Worm (Caenorhabditis elegans) whole organism, L1 larva: Measurements from ENCODE around the gene nduv-3.
A peak's percentile ranks its signal among the peaks of the same experiment; 100 is the strongest.

Source experiments
- C34B4.2 ChIP-seq: sonication (generic microtip); optimal IDR thresholded peaks from 2 replicates; lab custom pipeline; 2017; ENCODE audit warnings: mild to moderate bottlenecking, missing genetic modification characterization, missing compliant biosample characterization
- aha-1 ChIP-seq: fragments of 150-350 bp; optimal IDR thresholded peaks from 2 replicates; lab custom pipeline; 2014; ENCODE audit warnings: missing biosample characterization, missing genetic modification characterization
- aly-2 ChIP-seq: fragments of 150-350 bp; optimal IDR thresholded peaks from 2 replicates; lab custom pipeline; 2014; ENCODE audit warnings: missing biosample characterization, missing genetic modification characterization
- ama-1 ChIP-seq: fragments of 150-350 bp; optimal IDR thresholded peaks from 2 replicates; lab custom pipeline; 2014
- blmp-1 ChIP-seq: fragments of 150-350 bp; optimal IDR thresholded peaks from 2 replicates; lab custom pipeline; 2014; ENCODE audit warnings: missing biosample characterization, missing genetic modification characterization
- ceh-63 ChIP-seq: fragments of 200-800 bp; sonication (Bioruptor generic); optimal IDR thresholded peaks from 2 replicates; lab custom pipeline; 2018; ENCODE audit warnings: mild to moderate bottlenecking, missing genetic modification characterization, missing compliant biosample characterization
- ceh-82 ChIP-seq, 3 experiments: fragments of 150-350 bp in 1 of 3; sonication (generic microtip) in 2 of 3; optimal IDR thresholded peaks; 2 replicates each; lab custom pipeline; 2014 to 2017; ENCODE audit warnings: missing biosample characterization in 3 of 3, missing genetic modification characterization in 3 of 3
- ceh-88 ChIP-seq: fragments of 200-800 bp; sonication (Bioruptor generic); IDR thresholded peaks from 2 replicates; pipeline ENCODE4 v1.3.6; 2022; ENCODE audit warnings: missing genetic modification characterization, missing compliant biosample characterization
- ceh-90 ChIP-seq: sonication (generic microtip); optimal IDR thresholded peaks from 2 replicates; lab custom pipeline; 2016; ENCODE audit warnings: missing genetic modification characterization, missing compliant biosample characterization
- ces-1 ChIP-seq: fragments of 150-350 bp; optimal IDR thresholded peaks from 2 replicates; lab custom pipeline; 2014; ENCODE audit warnings: missing biosample characterization, missing genetic modification reagents, missing genetic modification characterization
- dpl-1 ChIP-seq, 3 experiments: fragments of 150-350 bp in 2 of 3; sonication (generic microtip) in 1 of 3; optimal IDR thresholded peaks; 2 replicates each; lab custom pipeline; 2014 to 2017; ENCODE audit warnings: missing biosample characterization in 3 of 3, missing genetic modification characterization in 3 of 3, missing genetic modification reagents in 3 of 3
- dsc-1 ChIP-seq: sonication (generic microtip); optimal IDR thresholded peaks from 2 replicates; lab custom pipeline; 2016; ENCODE audit warnings: mild to moderate bottlenecking, missing genetic modification characterization, missing compliant biosample characterization
- efl-1 ChIP-seq, 4 experiments: fragments of 150-350 bp; optimal IDR thresholded peaks in 3 of 4; peaks in 1 of 4; 1 replicate in 1 of 4; 2 replicates in 3 of 4; lab custom pipeline; 2014; ENCODE audit warnings: missing biosample characterization in 2 of 4, missing genetic modification characterization in 2 of 4, missing genetic modification reagents in 2 of 4
- efl-3 ChIP-seq: fragments of 200-800 bp; sonication (Bioruptor generic); optimal IDR thresholded peaks from 2 replicates; lab custom pipeline; 2018; ENCODE audit warnings: mild to moderate bottlenecking, missing genetic modification characterization, missing compliant biosample characterization
- egl-13 ChIP-seq: sonication (generic microtip); optimal IDR thresholded peaks from 2 replicates; lab custom pipeline; 2016; ENCODE audit warnings: missing genotype, missing genetic modification reagents, missing genetic modification characterization, missing compliant biosample characterization
- egl-27 ChIP-seq, 2 experiments: fragments of 150-350 bp in 1 of 2; sonication (generic microtip); optimal IDR thresholded peaks; 3 replicates each; lab custom pipeline; 2017 to 2018; ENCODE audit warnings: missing biosample characterization in 2 of 2, missing genetic modification characterization in 2 of 2, missing genetic modification reagents in 2 of 2
- elt-3 ChIP-seq, 6 experiments: fragments of 150-350 bp in 1 of 6; sonication (generic microtip); optimal IDR thresholded peaks; 2 replicates each; lab custom pipeline; 2017 to 2018; ENCODE audit warnings: missing biosample characterization in 6 of 6, missing genetic modification characterization in 6 of 6, inconsistent platforms in 1 of 6
- ets-5 ChIP-seq: fragments of 200-800 bp; sonication (Bioruptor generic); IDR thresholded peaks from 2 replicates; pipeline ENCODE4 v1.3.6; 2022; ENCODE audit warnings: missing genetic modification characterization, missing compliant biosample characterization
- fkh-4 ChIP-seq: sonication (generic microtip); optimal IDR thresholded peaks from 2 replicates; lab custom pipeline; 2016; ENCODE audit warnings: missing compliant biosample characterization, missing genetic modification characterization, borderline replicate concordance
- fkh-8 ChIP-seq: sonication (generic microtip); optimal IDR thresholded peaks from 2 replicates; lab custom pipeline; 2016; ENCODE audit warnings: mild to moderate bottlenecking, missing genetic modification characterization, missing compliant biosample characterization
- fos-1 ChIP-seq: fragments of 150-350 bp; optimal IDR thresholded peaks from 2 replicates; lab custom pipeline; 2014; ENCODE audit warnings: missing biosample characterization, missing genetic modification characterization
- grh-1 ChIP-seq: fragments of 200-800 bp; sonication (Bioruptor generic); IDR thresholded peaks from 2 replicates; pipeline ENCODE4 v1.3.6; 2022; ENCODE audit warnings: missing genetic modification reagents, missing genetic modification characterization, missing compliant biosample characterization
- hlh-17 ChIP-seq: fragments of 200-800 bp; sonication (Bioruptor generic); optimal IDR thresholded peaks from 2 replicates; lab custom pipeline; 2018; ENCODE audit warnings: missing genetic modification characterization, mild to moderate bottlenecking, missing compliant biosample characterization, moderate library complexity, borderline replicate concordance
- irx-1 ChIP-seq: sonication (generic microtip); optimal IDR thresholded peaks from 2 replicates; lab custom pipeline; 2016; ENCODE audit warnings: missing genetic modification characterization, missing compliant biosample characterization
- jun-1 ChIP-seq: fragments of 150-350 bp; optimal IDR thresholded peaks from 2 replicates; lab custom pipeline; 2014; ENCODE audit warnings: missing biosample characterization, missing genetic modification reagents, missing genetic modification characterization
- lin-13 ChIP-seq: fragments of 150-350 bp; optimal IDR thresholded peaks from 2 replicates; lab custom pipeline; 2014; ENCODE audit warnings: missing biosample characterization, missing genetic modification reagents, missing genetic modification characterization
- lin-39 ChIP-seq: fragments of 150-350 bp; optimal IDR thresholded peaks from 2 replicates; lab custom pipeline; 2014; ENCODE audit warnings: missing biosample characterization, missing genetic modification reagents, missing genetic modification characterization
- lir-3 ChIP-seq: sonication (generic microtip); optimal IDR thresholded peaks from 2 replicates; lab custom pipeline; 2016; ENCODE audit warnings: mild to moderate bottlenecking, missing genetic modification characterization, moderate library complexity, missing compliant biosample characterization; ENCODE audit not compliant: poor library complexity
- lsy-2 ChIP-seq, 2 experiments: fragments of 150-350 bp; optimal IDR thresholded peaks; 2 replicates each; lab custom pipeline; 2014; ENCODE audit warnings: missing biosample characterization in 2 of 2, missing genetic modification characterization in 2 of 2
- mab-9 ChIP-seq: fragments of 200-800 bp; sonication (Bioruptor generic); IDR thresholded peaks from 2 replicates; pipeline ENCODE4 v1.3.6; 2022; ENCODE audit warnings: missing genetic modification reagents, missing genetic modification characterization, missing compliant biosample characterization
- mdl-1 ChIP-seq, 2 experiments: fragments of 150-350 bp; optimal IDR thresholded peaks; 2 replicates each; lab custom pipeline; 2014 to 2017; ENCODE audit warnings: missing biosample characterization in 2 of 2, missing genetic modification characterization in 2 of 2, inconsistent platforms in 1 of 2
- nhr-12 ChIP-seq: sonication (generic microtip); optimal IDR thresholded peaks from 2 replicates; lab custom pipeline; 2017; ENCODE audit warnings: missing biosample characterization, missing genetic modification characterization
- nhr-20 ChIP-seq: sonication (generic microtip); optimal IDR thresholded peaks from 2 replicates; lab custom pipeline; 2016; ENCODE audit warnings: mild to moderate bottlenecking, missing genetic modification characterization, missing compliant biosample characterization
- nhr-237 ChIP-seq: fragments of 150-350 bp; optimal IDR thresholded peaks from 2 replicates; lab custom pipeline; 2014; ENCODE audit warnings: missing biosample characterization, missing genetic modification characterization
- nhr-28 ChIP-seq: fragments of 150-350 bp; optimal IDR thresholded peaks from 2 replicates; lab custom pipeline; 2014; ENCODE audit warnings: missing biosample characterization, missing genetic modification characterization
- nhr-71 ChIP-seq: sonication (generic microtip); optimal IDR thresholded peaks from 2 replicates; lab custom pipeline; 2016; ENCODE audit warnings: mild to moderate bottlenecking, missing genetic modification characterization, moderate library complexity, missing compliant biosample characterization
- nhr-77 ChIP-seq: fragments of 150-350 bp; optimal IDR thresholded peaks from 2 replicates; lab custom pipeline; 2014; ENCODE audit warnings: missing biosample characterization, missing genetic modification characterization
- nhr-84 ChIP-seq: sonication (generic microtip); optimal IDR thresholded peaks from 2 replicates; lab custom pipeline; 2017; ENCODE audit warnings: missing biosample characterization, missing genetic modification characterization
- nhr-90 ChIP-seq: sonication (generic microtip); optimal IDR thresholded peaks from 2 replicates; lab custom pipeline; 2016; ENCODE audit warnings: mild to moderate bottlenecking, missing genetic modification characterization, missing compliant biosample characterization; ENCODE audit not compliant: poor library complexity
- pag-3 ChIP-seq: sonication (generic microtip); optimal IDR thresholded peaks from 2 replicates; lab custom pipeline; 2017; ENCODE audit warnings: missing genetic modification characterization, mild to moderate bottlenecking, missing compliant biosample characterization, antibody characterized with exemption, borderline replicate concordance; ENCODE audit not compliant: insufficient read depth
- pax-3 ChIP-seq: fragments of 200-800 bp; sonication (Bioruptor generic); optimal IDR thresholded peaks from 2 replicates; lab custom pipeline; 2018; ENCODE audit warnings: mild to moderate bottlenecking, missing genetic modification characterization, moderate library complexity, missing compliant biosample characterization
- pqm-1 ChIP-seq: sonication (generic microtip); optimal IDR thresholded peaks from 3 replicates; lab custom pipeline; 2017; ENCODE audit warnings: missing biosample characterization, missing genetic modification characterization
- rnt-1 ChIP-seq: sonication (generic microtip); optimal IDR thresholded peaks from 2 replicates; lab custom pipeline; 2016; ENCODE audit warnings: mild to moderate bottlenecking, missing genetic modification characterization, moderate library complexity, missing compliant biosample characterization
- skn-1 ChIP-seq: fragments of 150-350 bp; optimal IDR thresholded peaks from 2 replicates; lab custom pipeline; 2014; ENCODE audit warnings: missing biosample characterization, missing genetic modification characterization
- snpc-4 ChIP-seq: fragments of 150-350 bp; optimal IDR thresholded peaks from 2 replicates; lab custom pipeline; 2014; ENCODE audit warnings: missing biosample characterization, missing genetic modification characterization
- sox-4 ChIP-seq: sonication (generic microtip); optimal IDR thresholded peaks from 2 replicates; lab custom pipeline; 2016; ENCODE audit warnings: missing genetic modification characterization, missing compliant biosample characterization
- sup-37 ChIP-seq: fragments of 200-800 bp; sonication (Bioruptor generic); optimal IDR thresholded peaks from 2 replicates; lab custom pipeline; 2018; ENCODE audit warnings: mild to moderate bottlenecking, missing genetic modification characterization, missing compliant biosample characterization
- unc-130 ChIP-seq: fragments of 150-350 bp; optimal IDR thresholded peaks from 2 replicates; lab custom pipeline; 2017; ENCODE audit warnings: missing biosample characterization, missing genetic modification characterization, inconsistent platforms
- unc-98 ChIP-seq: fragments of 200-800 bp; sonication (Bioruptor generic); IDR thresholded peaks from 2 replicates; pipeline ENCODE4 v1.3.6; 2022; ENCODE audit warnings: missing genetic modification characterization, missing compliant biosample characterization
- xbp-1 ChIP-seq: sonication (generic microtip); optimal IDR thresholded peaks from 2 replicates; lab custom pipeline; 2016; ENCODE audit warnings: missing genetic modification characterization, missing compliant biosample characterization
- zag-1 ChIP-seq: fragments of 150-350 bp; optimal IDR thresholded peaks from 2 replicates; lab custom pipeline; 2014; ENCODE audit warnings: missing biosample characterization, missing genetic modification characterization
- zip-4 ChIP-seq: fragments of 200-800 bp; sonication (Bioruptor generic); optimal IDR thresholded peaks from 2 replicates; lab custom pipeline; 2018; ENCODE audit warnings: mild to moderate bottlenecking, missing genetic modification characterization, moderate library complexity, missing compliant biosample characterization

Gene nduv-3

ce11 chrIV:2639666-2640273, 1.3 kb upstream of the nduv-3 start (continued):
- TF ChIP-seq aha-1 (tag; lab: Kevin White, UChicago) (no peak), jun-1 (tag; lab: Kevin White, UChicago) (no peak), elt-3 (tag; optimal IDR thresholded peaks at IDR 0.05; lab: Kevin White, UChicago) (no peak), rnt-1 (peak; percentile 40), lsy-2 (tag; optimal IDR thresholded peaks at IDR 0.05; lab: Kevin White, UChicago) (peak; percentile 12 to 41), efl-1 (optimal IDR thresholded peaks at IDR 0.05; lab: Kevin White, UChicago) (peak in 1 of 2 experiments; percentile 42), efl-1 (GFP tag; optimal IDR thresholded peaks at IDR 0.05 in 1 of 2; lab: Kevin White, UChicago) (peak; percentile 46 to 93), blmp-1 (tag; lab: Kevin White, UChicago) (no peak), ceh-88 (no peak), snpc-4 (no peak), zip-4 (GFP tag; lab: Kevin White, UChicago) (peak; percentile 8), egl-13 (tag; lab: Kevin White, UChicago) (no peak), sox-4 (no peak), nhr-28 (tag; lab: Kevin White, UChicago) (no peak), ets-5 (GFP tag; lab: Robert Waterston, UW) (no peak), nhr-237 (tag; lab: Kevin White, UChicago) (no peak), fkh-4 (no peak), nhr-77 (tag; lab: Kevin White, UChicago) (no peak), dsc-1 (tag; lab: Kevin White, UChicago) (peak; percentile 59), pax-3 (tag; lab: Kevin White, UChicago) (no peak), fos-1 (no peak), lin-13 (GFP tag; lab: Kevin White, UChicago) (no peak), nhr-84 (no peak), pag-3 (tag; lab: Kevin White, UChicago) (no peak), mdl-1 (tag; optimal IDR thresholded peaks at IDR 0.05; lab: Kevin White, UChicago) (peak in 1 of 2 experiments; percentile 8), egl-27 (tag; optimal IDR thresholded peaks at IDR 0.05; lab: Kevin White, UChicago) (no peak), efl-3 (GFP tag; lab: Kevin White, UChicago) (no peak), lir-3 (tag; lab: Kevin White, UChicago) (no peak), sup-37 (GFP tag; lab: Kevin White, UChicago) (no peak), ceh-63 (GFP tag; lab: Kevin White, UChicago) (no peak), nhr-12 (tag; lab: Kevin White, UChicago) (no peak), fkh-8 (tag; lab: Kevin White, UChicago) (no peak), nhr-71 (no peak), aly-2 (tag; lab: Kevin White, UChicago) (no peak), ces-1 (GFP tag; lab: Kevin White, UChicago) (no peak), unc-98 (GFP tag; lab: Robert Waterston, UW) (no peak), ama-1 (lab: Kevin White, UChicago) (no peak), ceh-82 (tag; optimal IDR thresholded peaks at IDR 0.05; lab: Kevin White, UChicago) (no peak), skn-1 (peak; percentile 29), ceh-90 (no peak), lin-39 (tag; lab: Kevin White, UChicago) (no peak), grh-1 (GFP tag; lab: Robert Waterston, UW) (no peak), nhr-90 (tag; lab: Kevin White, UChicago) (peak; percentile 36), pqm-1 (tag; lab: Kevin White, UChicago) (no peak), irx-1 (tag; lab: Kevin White, UChicago) (no peak), xbp-1 (tag; lab: Kevin White, UChicago) (peak; percentile 21), mab-9 (GFP tag; lab: Robert Waterston, UW) (no peak), zag-1 (tag; lab: Kevin White, UChicago) (no peak), nhr-20 (tag; lab: Kevin White, UChicago) (peak; percentile 19), unc-130 (no peak), C34B4.2 (no peak), dpl-1 (GFP tag; optimal IDR thresholded peaks at IDR 0.05; lab: Kevin White, UChicago) (peak; percentile 16 to 32 (median 31)), hlh-17 (GFP tag; lab: Kevin White, UChicago) (no peak)
